Worm (Caenorhabditis elegans) whole organism, L2 larva: ENCODE measurements around the gene F49F1.7.
"Not testable (repeated sequence)": the region's sequence is repeated elsewhere in the genome, so short reads cannot be mapped to it uniquely, and the experiment has no call there.

Experiments
- C34F6.9 ChIP-seq: fragments of 150-350 bp; optimal IDR thresholded peaks from 2 replicates; lab custom pipeline; 2014; ENCODE audit warnings: missing biosample characterization, missing genetic modification characterization
- F13H6.1 ChIP-seq: sonication (generic microtip); optimal IDR thresholded peaks from 2 replicates; lab custom pipeline; 2016; ENCODE audit warnings: missing genetic modification characterization, missing compliant biosample characterization
- R02D3.7 ChIP-seq: fragments of 150-350 bp; optimal IDR thresholded peaks from 2 replicates; lab custom pipeline; 2014; ENCODE audit warnings: missing biosample characterization, missing genetic modification characterization
- Y55F3AM.14 ChIP-seq: fragments of 200-800 bp; sonication (Bioruptor generic); optimal IDR thresholded peaks from 2 replicates; lab custom pipeline; 2018; ENCODE audit warnings: mild to moderate bottlenecking, missing genetic modification characterization, missing compliant biosample characterization
- alr-1 ChIP-seq: fragments of 150-350 bp; optimal IDR thresholded peaks from 2 replicates; lab custom pipeline; 2014; ENCODE audit warnings: missing biosample characterization, missing genetic modification characterization
- aly-2 ChIP-seq: fragments of 150-350 bp; optimal IDR thresholded peaks from 2 replicates; lab custom pipeline; 2014; ENCODE audit warnings: missing biosample characterization, missing genetic modification characterization
- crh-2 ChIP-seq: sonication (generic microtip); optimal IDR thresholded peaks from 2 replicates; lab custom pipeline; 2017; ENCODE audit warnings: missing biosample characterization, missing genetic modification characterization
- elt-3 ChIP-seq: sonication (generic microtip); optimal IDR thresholded peaks from 2 replicates; lab custom pipeline; 2017; ENCODE audit warnings: missing biosample characterization, missing genetic modification characterization
- fos-1 ChIP-seq: fragments of 150-350 bp; optimal IDR thresholded peaks from 2 replicates; lab custom pipeline; 2014; ENCODE audit warnings: missing biosample characterization, missing genetic modification characterization
- gmeb-1 ChIP-seq: fragments of 150-350 bp; optimal IDR thresholded peaks from 2 replicates; lab custom pipeline; 2014; ENCODE audit warnings: missing biosample characterization, missing genetic modification characterization
- lin-13 ChIP-seq: fragments of 150-350 bp; optimal IDR thresholded peaks from 2 replicates; lab custom pipeline; 2014; ENCODE audit warnings: missing biosample characterization, missing genetic modification reagents, missing genetic modification characterization
- lin-39 ChIP-seq: fragments of 150-350 bp; optimal IDR thresholded peaks from 2 replicates; lab custom pipeline; 2014; ENCODE audit warnings: missing biosample characterization, missing genetic modification reagents, missing genetic modification characterization
- lsy-2 ChIP-seq, 2 experiments: fragments of 150-350 bp in 1 of 2; sonication (generic microtip) in 1 of 2; optimal IDR thresholded peaks; 2 replicates each; lab custom pipeline; 2014 to 2017; ENCODE audit warnings: missing biosample characterization in 2 of 2, missing genetic modification characterization in 2 of 2
- mbf-1 ChIP-seq: sonication (generic microtip); optimal IDR thresholded peaks from 2 replicates; lab custom pipeline; 2017; ENCODE audit warnings: missing biosample characterization, missing genetic modification characterization
- mdl-1 ChIP-seq, 2 experiments: fragments of 150-350 bp in 1 of 2; sonication (generic microtip) in 1 of 2; optimal IDR thresholded peaks; 2 replicates each; lab custom pipeline; 2017; ENCODE audit warnings: missing biosample characterization in 2 of 2, missing genetic modification characterization in 2 of 2
- nhr-11 ChIP-seq: fragments of 150-350 bp; optimal IDR thresholded peaks from 2 replicates; lab custom pipeline; 2014; ENCODE audit warnings: missing biosample characterization, missing genetic modification characterization
- nhr-23 ChIP-seq: fragments of 150-350 bp; optimal IDR thresholded peaks from 2 replicates; lab custom pipeline; 2014; ENCODE audit warnings: missing biosample characterization, missing genetic modification reagents, missing genetic modification characterization
- nhr-6 ChIP-seq: fragments of 150-350 bp; optimal IDR thresholded peaks from 2 replicates; lab custom pipeline; 2014; ENCODE audit warnings: missing biosample characterization, missing genetic modification characterization
- nhr-77 ChIP-seq: fragments of 150-350 bp; optimal IDR thresholded peaks from 2 replicates; lab custom pipeline; 2014; ENCODE audit warnings: missing biosample characterization, missing genetic modification characterization
- peb-1 ChIP-seq: fragments of 150-350 bp; optimal IDR thresholded peaks from 2 replicates; lab custom pipeline; 2014; ENCODE audit warnings: missing biosample characterization, missing genetic modification characterization
- sem-4 ChIP-seq: fragments of 150-350 bp; optimal IDR thresholded peaks from 2 replicates; lab custom pipeline; 2014; ENCODE audit warnings: missing biosample characterization, missing genetic modification reagents, missing genetic modification characterization
- skn-1 ChIP-seq: sonication (generic microtip); optimal IDR thresholded peaks from 2 replicates; lab custom pipeline; 2017; ENCODE audit warnings: missing biosample characterization, missing genetic modification characterization
- sma-3 ChIP-seq: sonication (generic microtip); optimal IDR thresholded peaks from 2 replicates; lab custom pipeline; 2016; ENCODE audit warnings: missing genetic modification reagents, missing genetic modification characterization, missing compliant biosample characterization
- sma-9 ChIP-seq, 2 experiments: fragments of 150-350 bp in 1 of 2; sonication (generic microtip) in 1 of 2; optimal IDR thresholded peaks; 2 replicates each; lab custom pipeline; 2014 to 2016; ENCODE audit warnings: missing genetic modification characterization in 2 of 2, mild to moderate bottlenecking in 1 of 2, missing biosample characterization in 1 of 2, missing compliant biosample characterization in 1 of 2, missing genetic modification reagents in 1 of 2, moderate library complexity in 1 of 2
- snpc-4 ChIP-seq: fragments of 150-350 bp; optimal IDR thresholded peaks from 2 replicates; lab custom pipeline; 2014; ENCODE audit warnings: missing biosample characterization, missing genetic modification characterization
- unc-39 ChIP-seq: fragments of 150-350 bp; optimal IDR thresholded peaks from 2 replicates; lab custom pipeline; 2014; ENCODE audit warnings: missing biosample characterization, missing genetic modification characterization
- unc-55 ChIP-seq: fragments of 150-350 bp; sonication (generic microtip); optimal IDR thresholded peaks from 3 replicates; lab custom pipeline; 2014; ENCODE audit warnings: missing biosample characterization, missing genetic modification reagents, missing genetic modification characterization
- zag-1 ChIP-seq: fragments of 150-350 bp; optimal IDR thresholded peaks from 2 replicates; lab custom pipeline; 2014; ENCODE audit warnings: missing biosample characterization, missing genetic modification characterization
- ztf-11 ChIP-seq: sonication (generic microtip); optimal IDR thresholded peaks from 2 replicates; lab custom pipeline; 2017; ENCODE audit warnings: missing biosample characterization, missing genetic modification characterization
- ztf-4 ChIP-seq: fragments of 150-350 bp; optimal IDR thresholded peaks from 2 replicates; lab custom pipeline; 2014; ENCODE audit warnings: missing biosample characterization, missing genetic modification characterization

Gene F49F1.7

ce11 chrIV:4142986-4143385 is 17.4 kb upstream of the F49F1.7 start, which contains the start of gene F49F1.12:
TSS of gene F49F1.12 (minus strand) at chrIV:4143086.
- not testable (repeated sequence) for TF ChIP-seq R02D3.7, nhr-11, C34F6.9 (tag; lab: Kevin White, UChicago)

DNA sequence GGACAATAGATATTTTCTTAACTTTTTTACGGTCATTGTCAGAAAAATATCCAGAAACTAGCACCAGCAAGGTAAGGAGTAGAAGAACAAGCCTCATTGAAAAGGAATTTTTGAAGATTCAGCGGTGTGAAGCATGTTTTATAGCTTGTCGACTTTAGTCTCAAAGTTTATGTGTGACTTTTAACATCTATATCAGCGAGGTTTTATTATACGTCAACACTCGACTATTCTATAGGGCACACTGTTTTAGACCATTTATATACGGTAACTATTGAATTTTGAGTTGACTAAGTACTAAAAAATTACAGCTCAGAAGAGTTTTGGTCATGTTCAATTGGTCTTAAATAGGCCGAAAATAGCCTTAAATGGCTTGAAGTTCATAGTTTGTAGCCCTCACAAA is 15.8 kb upstream of the F49F1.7 start, which contains the start of gene F49F1.11:
F49F1.11 (minus strand) TSS at position 101 of the 400 bp plus-strand sequence.
- TF ChIP-seq sma-3 (GFP tag; lab: Kevin White, UChicago) (no peak), alr-1 (tag; lab: Kevin White, UChicago) (no peak), gmeb-1 (tag; lab: Kevin White, UChicago) (no peak)

ce11 chrIV:4140265-4140664 is 14.7 kb upstream of the F49F1.7 start, which contains the start of gene F49F1.18:
TSS of gene F49F1.18 (minus strand) at chrIV:4140365.
- no peak for TF ChIP-seq peb-1 (tag; lab: Kevin White, UChicago)
- TF ChIP-seq nhr-77 (tag; lab: Kevin White, UChicago), result no peak
- no peak for TF ChIP-seq sem-4 (tag; lab: Kevin White, UChicago)
- TF ChIP-seq F13H6.1 (tag; lab: Kevin White, UChicago), result no peak
- no peak for TF ChIP-seq ztf-11 (tag; lab: Kevin White, UChicago)

DNA sequence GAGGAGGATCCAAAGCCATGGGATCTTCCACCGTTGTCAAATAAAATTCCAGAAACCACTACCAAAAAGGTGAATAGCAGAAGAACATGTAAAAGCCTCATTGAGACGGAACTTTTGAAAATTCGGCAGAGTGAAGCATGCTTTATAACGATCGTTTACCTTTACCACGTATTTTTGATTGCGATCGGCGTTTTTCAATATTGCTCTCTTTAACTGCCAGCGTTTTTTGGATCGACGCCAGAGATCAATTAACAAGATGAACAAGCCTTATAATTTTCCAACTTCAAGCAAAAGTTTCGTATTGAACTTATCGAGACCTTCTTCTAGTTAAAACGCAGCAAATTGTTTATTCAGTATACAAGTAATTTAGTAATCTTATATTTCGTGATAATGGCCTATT is 13.5 kb upstream of the F49F1.7 start, which contains the start of gene F49F1.10:
F49F1.10 (minus strand) TSS at position 101 of the 400 bp plus-strand sequence.
- TF ChIP-seq lsy-2 (tag; optimal IDR thresholded peaks at IDR 0.05; lab: Kevin White, UChicago), result no peak
- no peak for TF ChIP-seq snpc-4 (tag; lab: Kevin White, UChicago)
- TF ChIP-seq peb-1 (tag; lab: Kevin White, UChicago), result no peak
- TF ChIP-seq aly-2, result no peak
- no peak for TF ChIP-seq elt-3 (tag; lab: Kevin White, UChicago)
- no peak for TF ChIP-seq nhr-6 (tag; lab: Kevin White, UChicago)
- no peak for TF ChIP-seq unc-39 (tag; lab: Kevin White, UChicago)
- TF ChIP-seq alr-1 (tag; lab: Kevin White, UChicago), result no peak
- TF ChIP-seq sma-9 (GFP tag; optimal IDR thresholded peaks at IDR 0.05; lab: Kevin White, UChicago), result no peak
- TF ChIP-seq sma-9 (tag; optimal IDR thresholded peaks at IDR 0.05; lab: Kevin White, UChicago), result no peak
- TF ChIP-seq lin-13, result no peak
- TF ChIP-seq gmeb-1 (tag; lab: Kevin White, UChicago), result no peak
- TF ChIP-seq lin-39, result no peak
- TF ChIP-seq unc-55, result no peak
- no peak for TF ChIP-seq crh-2 (tag; lab: Kevin White, UChicago)
- TF ChIP-seq nhr-11 (tag; lab: Kevin White, UChicago), result no peak

ce11 chrIV:4137472-4137871 is 11.9 kb upstream of the F49F1.7 start, which contains the start of gene F49F1.9:
TSS of gene F49F1.9 (minus strand) at chrIV:4137572.
- TF ChIP-seq mdl-1 (tag; optimal IDR thresholded peaks at IDR 0.05; lab: Kevin White, UChicago) (no peak), snpc-4 (tag; lab: Kevin White, UChicago) (no peak), lin-39 (no peak), nhr-11 (tag; lab: Kevin White, UChicago) (no peak), sma-3 (GFP tag; lab: Kevin White, UChicago) (no peak)

- TF ChIP-seq mbf-1 (tag; lab: Kevin White, UChicago) (no peak), Y55F3AM.14 (GFP tag; lab: Kevin White, UChicago) (no peak), lin-39 (no peak), ztf-4 (tag; lab: Kevin White, UChicago) (no peak), nhr-23 (tag; lab: Kevin White, UChicago) (no peak), mdl-1 (tag; optimal IDR thresholded peaks at IDR 0.05; lab: Kevin White, UChicago) (no peak), fos-1 (tag; lab: Kevin White, UChicago) (no peak), skn-1 (no peak), F13H6.1 (tag; lab: Kevin White, UChicago) (no peak), zag-1 (tag; lab: Kevin White, UChicago) (no peak)
Observed at ce11 chrIV:4135744-4136143, 10.2 kb upstream of the F49F1.7 start, which contains the start of gene F49F1.17. TSS of gene F49F1.17 (minus strand) at chrIV:4135844.
